Worm (Caenorhabditis elegans) whole organism, late embryonic: ENCODE results near the gene mks-1.

Experiments used
- F13H6.1 ChIP-seq: sonication (generic microtip); optimal IDR thresholded peaks from 2 replicates; lab custom pipeline; 2016; ENCODE audit warnings: missing genetic modification characterization, missing compliant biosample characterization
- K09A11.1 ChIP-seq: sonication (generic microtip); optimal IDR thresholded peaks from 2 replicates; lab custom pipeline; 2017; ENCODE audit warnings: antibody characterized with exemption, mild to moderate bottlenecking, missing genetic modification characterization, missing compliant biosample characterization; ENCODE audit not compliant: insufficient read depth
- T23F11.4 ChIP-seq: fragments of 200-800 bp; sonication (Bioruptor generic); optimal IDR thresholded peaks from 2 replicates; lab custom pipeline; 2018; ENCODE audit warnings: mild to moderate bottlenecking, missing genetic modification characterization, missing compliant biosample characterization
- ceh-18 ChIP-seq: sonication (generic microtip); optimal IDR thresholded peaks from 2 replicates; lab custom pipeline; 2016; ENCODE audit warnings: missing genetic modification characterization, missing compliant biosample characterization
- ceh-22 ChIP-seq: sonication (generic microtip); optimal IDR thresholded peaks from 2 replicates; lab custom pipeline; 2017; ENCODE audit warnings: missing biosample characterization, missing genetic modification characterization
- elt-4 ChIP-seq: sonication (generic microtip); optimal IDR thresholded peaks from 2 replicates; lab custom pipeline; 2016; ENCODE audit warnings: missing genetic modification characterization, missing compliant biosample characterization
- ets-4 ChIP-seq: sonication (generic microtip); optimal IDR thresholded peaks from 2 replicates; lab custom pipeline; 2016; ENCODE audit warnings: missing genetic modification characterization, missing compliant biosample characterization
- eyg-1 ChIP-seq: sonication (generic microtip); optimal IDR thresholded peaks from 2 replicates; lab custom pipeline; 2016; ENCODE audit warnings: missing genotype, missing genetic modification characterization, missing compliant biosample characterization
- hlh-8 ChIP-seq: sonication (generic microtip); optimal IDR thresholded peaks from 2 replicates; lab custom pipeline; 2016; ENCODE audit warnings: missing genotype, missing genetic modification characterization, missing compliant biosample characterization
- sox-4 ChIP-seq: sonication (generic microtip); optimal IDR thresholded peaks from 2 replicates; lab custom pipeline; 2017; ENCODE audit warnings: mild to moderate bottlenecking, missing genetic modification characterization, inconsistent platforms, missing compliant biosample characterization
- syd-9 ChIP-seq: sonication (generic microtip); optimal IDR thresholded peaks from 2 replicates; lab custom pipeline; 2016; ENCODE audit warnings: mild to moderate bottlenecking, missing genetic modification characterization, moderate library complexity, missing compliant biosample characterization

- TF ChIP-seq syd-9 (tag; lab: Kevin White, UChicago), result no peak
- no peak for TF ChIP-seq ets-4 (tag; lab: Kevin White, UChicago)
- no peak for TF ChIP-seq sox-4
- no peak for TF ChIP-seq F13H6.1 (tag; lab: Kevin White, UChicago)
- no peak for TF ChIP-seq ceh-18 (tag; lab: Kevin White, UChicago)
- TF ChIP-seq T23F11.4, result no peak
- no peak for TF ChIP-seq elt-4 (tag; lab: Kevin White, UChicago)
- TF ChIP-seq eyg-1 (tag; lab: Kevin White, UChicago), result no peak
- no peak for TF ChIP-seq ceh-22
- no peak for TF ChIP-seq K09A11.1
- no peak for TF ChIP-seq hlh-8 (tag; lab: Kevin White, UChicago)
Observed at ce11 chrIII:3170538-3170937, 15.5 kb upstream of the mks-1 start.
